Worm (Caenorhabditis elegans) whole organism, L1 larva: ENCODE results near the gene srv-34.
"Not testable (repeated sequence)": the region's sequence is repeated elsewhere in the genome, so short reads cannot be mapped to it uniquely, and the experiment has no call there.

Experiments
- C04F5.9 ChIP-seq: sonication (generic microtip); optimal IDR thresholded peaks from 2 replicates; lab custom pipeline; 2016; ENCODE audit warnings: missing genetic modification characterization, missing compliant biosample characterization
- alr-1 ChIP-seq: fragments of 200-800 bp; sonication (Bioruptor generic); optimal IDR thresholded peaks from 2 replicates; lab custom pipeline; 2018; ENCODE audit warnings: borderline replicate concordance, mild to moderate bottlenecking, missing genetic modification characterization, missing compliant biosample characterization
- aly-2 ChIP-seq: fragments of 150-350 bp; optimal IDR thresholded peaks from 2 replicates; lab custom pipeline; 2014; ENCODE audit warnings: missing biosample characterization, missing genetic modification characterization
- ama-1 ChIP-seq: fragments of 150-350 bp; optimal IDR thresholded peaks from 2 replicates; lab custom pipeline; 2014
- ceh-63 ChIP-seq: fragments of 200-800 bp; sonication (Bioruptor generic); optimal IDR thresholded peaks from 2 replicates; lab custom pipeline; 2018; ENCODE audit warnings: mild to moderate bottlenecking, missing genetic modification characterization, missing compliant biosample characterization
- ceh-8 ChIP-seq: fragments of 200-800 bp; sonication (Bioruptor generic); optimal IDR thresholded peaks from 2 replicates; lab custom pipeline; 2018; ENCODE audit warnings: mild to moderate bottlenecking, missing genetic modification characterization, moderate library complexity, missing compliant biosample characterization
- ceh-90 ChIP-seq: sonication (generic microtip); optimal IDR thresholded peaks from 2 replicates; lab custom pipeline; 2016; ENCODE audit warnings: missing genetic modification characterization, missing compliant biosample characterization
- dpl-1 ChIP-seq, 3 experiments: fragments of 150-350 bp in 2 of 3; sonication (generic microtip) in 1 of 3; optimal IDR thresholded peaks; 2 replicates each; lab custom pipeline; 2014 to 2017; ENCODE audit warnings: missing biosample characterization in 3 of 3, missing genetic modification characterization in 3 of 3, missing genetic modification reagents in 3 of 3
- efl-1 ChIP-seq, 4 experiments: fragments of 150-350 bp; optimal IDR thresholded peaks in 3 of 4; peaks in 1 of 4; 1 replicate in 1 of 4; 2 replicates in 3 of 4; lab custom pipeline; 2014; ENCODE audit warnings: missing biosample characterization in 2 of 4, missing genetic modification characterization in 2 of 4, missing genetic modification reagents in 2 of 4
- egl-13 ChIP-seq: sonication (generic microtip); optimal IDR thresholded peaks from 2 replicates; lab custom pipeline; 2016; ENCODE audit warnings: missing genotype, missing genetic modification reagents, missing genetic modification characterization, missing compliant biosample characterization
- egl-27 ChIP-seq, 2 experiments: fragments of 150-350 bp in 1 of 2; sonication (generic microtip); optimal IDR thresholded peaks; 3 replicates each; lab custom pipeline; 2017 to 2018; ENCODE audit warnings: missing biosample characterization in 2 of 2, missing genetic modification characterization in 2 of 2, missing genetic modification reagents in 2 of 2
- elt-2 ChIP-seq: sonication (generic microtip); optimal IDR thresholded peaks from 2 replicates; lab custom pipeline; 2016; ENCODE audit warnings: missing genetic modification characterization, mild to moderate bottlenecking, inconsistent platforms, missing compliant biosample characterization, missing genetic modification reagents
- fos-1 ChIP-seq: fragments of 150-350 bp; optimal IDR thresholded peaks from 2 replicates; lab custom pipeline; 2014; ENCODE audit warnings: missing biosample characterization, missing genetic modification characterization
- grh-1 ChIP-seq: fragments of 200-800 bp; sonication (Bioruptor generic); IDR thresholded peaks from 2 replicates; pipeline ENCODE4 v1.3.6; 2022; ENCODE audit warnings: missing genetic modification reagents, missing genetic modification characterization, missing compliant biosample characterization
- hlh-17 ChIP-seq: fragments of 200-800 bp; sonication (Bioruptor generic); optimal IDR thresholded peaks from 2 replicates; lab custom pipeline; 2018; ENCODE audit warnings: missing genetic modification characterization, mild to moderate bottlenecking, missing compliant biosample characterization, moderate library complexity, borderline replicate concordance
- hlh-4 ChIP-seq: sonication (generic microtip); optimal IDR thresholded peaks from 2 replicates; lab custom pipeline; 2016; ENCODE audit warnings: mild to moderate bottlenecking, missing genetic modification characterization, missing compliant biosample characterization
- hpl-2 ChIP-seq: fragments of 150-350 bp; optimal IDR thresholded peaks from 2 replicates; lab custom pipeline; 2014; ENCODE audit warnings: missing biosample characterization, missing genetic modification reagents, missing genetic modification characterization
- lin-14 ChIP-seq: fragments of 200-800 bp; sonication (Bioruptor generic); optimal IDR thresholded peaks from 2 replicates; lab custom pipeline; 2018; ENCODE audit warnings: mild to moderate bottlenecking, missing genetic modification characterization, moderate library complexity, missing compliant biosample characterization
- lin-39 ChIP-seq: fragments of 150-350 bp; optimal IDR thresholded peaks from 2 replicates; lab custom pipeline; 2014; ENCODE audit warnings: missing biosample characterization, missing genetic modification reagents, missing genetic modification characterization
- lir-3 ChIP-seq: sonication (generic microtip); optimal IDR thresholded peaks from 2 replicates; lab custom pipeline; 2016; ENCODE audit warnings: mild to moderate bottlenecking, missing genetic modification characterization, moderate library complexity, missing compliant biosample characterization; ENCODE audit not compliant: poor library complexity
- lsy-2 ChIP-seq, 2 experiments: fragments of 150-350 bp; optimal IDR thresholded peaks; 2 replicates each; lab custom pipeline; 2014; ENCODE audit warnings: missing biosample characterization in 2 of 2, missing genetic modification characterization in 2 of 2
- mab-9 ChIP-seq: fragments of 200-800 bp; sonication (Bioruptor generic); IDR thresholded peaks from 2 replicates; pipeline ENCODE4 v1.3.6; 2022; ENCODE audit warnings: missing genetic modification reagents, missing genetic modification characterization, missing compliant biosample characterization
- nhr-11 ChIP-seq: fragments of 150-350 bp; optimal IDR thresholded peaks from 2 replicates; lab custom pipeline; 2014; ENCODE audit warnings: missing biosample characterization, missing genetic modification characterization
- nhr-12 ChIP-seq: sonication (generic microtip); optimal IDR thresholded peaks from 2 replicates; lab custom pipeline; 2017; ENCODE audit warnings: missing biosample characterization, missing genetic modification characterization
- nhr-19 ChIP-seq: fragments of 200-800 bp; sonication (Bioruptor generic); conservative IDR thresholded peaks from 2 replicates; pipeline ENCODE4 v1.3.6; 2022; ENCODE audit warnings: missing genetic modification characterization, missing compliant biosample characterization
- nhr-71 ChIP-seq: sonication (generic microtip); optimal IDR thresholded peaks from 2 replicates; lab custom pipeline; 2016; ENCODE audit warnings: mild to moderate bottlenecking, missing genetic modification characterization, moderate library complexity, missing compliant biosample characterization
- nhr-76 ChIP-seq: sonication (generic microtip); optimal IDR thresholded peaks from 2 replicates; lab custom pipeline; 2017; ENCODE audit warnings: missing biosample characterization, missing genetic modification characterization
- nhr-77 ChIP-seq: fragments of 150-350 bp; optimal IDR thresholded peaks from 2 replicates; lab custom pipeline; 2014; ENCODE audit warnings: missing biosample characterization, missing genetic modification characterization
- nhr-84 ChIP-seq: sonication (generic microtip); optimal IDR thresholded peaks from 2 replicates; lab custom pipeline; 2017; ENCODE audit warnings: missing biosample characterization, missing genetic modification characterization
- nhr-85 ChIP-seq: sonication (generic microtip); peaks from one replicate; lab custom pipeline; 2016; ENCODE audit warnings: missing genetic modification characterization, inconsistent platforms, missing compliant biosample characterization
- nhr-90 ChIP-seq: sonication (generic microtip); optimal IDR thresholded peaks from 2 replicates; lab custom pipeline; 2016; ENCODE audit warnings: mild to moderate bottlenecking, missing genetic modification characterization, missing compliant biosample characterization; ENCODE audit not compliant: poor library complexity
- pax-3 ChIP-seq: fragments of 200-800 bp; sonication (Bioruptor generic); optimal IDR thresholded peaks from 2 replicates; lab custom pipeline; 2018; ENCODE audit warnings: mild to moderate bottlenecking, missing genetic modification characterization, moderate library complexity, missing compliant biosample characterization
- pqm-1 ChIP-seq: sonication (generic microtip); optimal IDR thresholded peaks from 3 replicates; lab custom pipeline; 2017; ENCODE audit warnings: missing biosample characterization, missing genetic modification characterization
- snpc-4 ChIP-seq: fragments of 150-350 bp; optimal IDR thresholded peaks from 2 replicates; lab custom pipeline; 2014; ENCODE audit warnings: missing biosample characterization, missing genetic modification characterization
- swsn-7 ChIP-seq: sonication (generic microtip); optimal IDR thresholded peaks from 2 replicates; lab custom pipeline; 2016; ENCODE audit warnings: missing genetic modification characterization, missing compliant biosample characterization
- tbx-2 ChIP-seq: sonication (generic microtip); optimal IDR thresholded peaks from 2 replicates; lab custom pipeline; 2016; ENCODE audit warnings: missing genetic modification characterization, missing compliant biosample characterization
- tlp-1 ChIP-seq: fragments of 150-350 bp; optimal IDR thresholded peaks from 2 replicates; lab custom pipeline; 2014; ENCODE audit warnings: missing biosample characterization, missing genetic modification characterization
- unc-30 ChIP-seq: sonication (generic microtip); optimal IDR thresholded peaks from 2 replicates; lab custom pipeline; 2017; ENCODE audit warnings: missing biosample characterization, missing genetic modification characterization
- unc-62 ChIP-seq: fragments of 150-350 bp; optimal IDR thresholded peaks from 2 replicates; lab custom pipeline; 2014; ENCODE audit warnings: missing biosample characterization, missing genetic modification reagents, missing genetic modification characterization
- unc-98 ChIP-seq: fragments of 200-800 bp; sonication (Bioruptor generic); IDR thresholded peaks from 2 replicates; pipeline ENCODE4 v1.3.6; 2022; ENCODE audit warnings: missing genetic modification characterization, missing compliant biosample characterization
- vab-15 ChIP-seq: sonication (generic microtip); optimal IDR thresholded peaks from 2 replicates; lab custom pipeline; 2017; ENCODE audit warnings: missing genotype, mild to moderate bottlenecking, missing genetic modification characterization, missing compliant biosample characterization
- zag-1 ChIP-seq: fragments of 150-350 bp; optimal IDR thresholded peaks from 2 replicates; lab custom pipeline; 2014; ENCODE audit warnings: missing biosample characterization, missing genetic modification characterization
- zip-4 ChIP-seq: fragments of 200-800 bp; sonication (Bioruptor generic); optimal IDR thresholded peaks from 2 replicates; lab custom pipeline; 2018; ENCODE audit warnings: mild to moderate bottlenecking, missing genetic modification characterization, moderate library complexity, missing compliant biosample characterization

Gene srv-34

DNA sequence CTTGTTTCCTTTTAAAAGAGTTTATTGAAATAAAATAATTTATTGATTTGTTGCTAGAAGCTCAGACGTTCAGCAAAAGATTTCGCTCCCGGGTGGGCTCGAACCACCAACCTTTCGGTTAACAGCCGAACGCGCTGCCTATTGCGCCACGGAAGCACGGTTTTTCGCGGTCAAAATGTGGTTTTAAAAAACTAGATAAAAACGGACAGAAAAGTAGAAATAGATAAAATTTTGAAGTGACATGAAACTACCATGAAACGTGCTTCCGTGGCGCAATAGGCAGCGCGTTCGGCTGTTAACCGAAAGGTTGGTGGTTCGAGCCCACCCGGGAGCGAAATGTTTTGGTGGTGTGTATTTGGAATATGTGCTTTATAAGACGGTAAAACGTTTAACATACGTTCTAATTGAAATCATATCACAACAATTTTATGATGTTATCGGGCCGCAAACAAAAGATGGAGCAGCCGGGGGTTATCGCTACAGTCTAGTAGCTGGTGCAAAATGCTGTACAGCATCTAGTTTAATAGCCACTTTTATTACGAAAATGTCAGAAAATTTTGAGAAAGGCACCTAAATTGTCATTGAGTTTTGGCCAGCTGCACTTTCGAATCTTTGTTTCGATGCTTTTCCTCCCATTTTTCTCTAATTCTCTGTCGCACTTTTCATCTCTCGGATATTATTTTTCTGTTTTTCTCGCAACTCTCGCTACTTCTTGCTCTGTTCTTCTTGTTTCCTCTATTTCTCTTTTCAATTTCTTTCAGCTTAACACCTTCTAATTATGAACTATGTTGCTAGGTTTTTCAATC is 36.1 kb downstream of the srv-34 start, which contains the start of gene slc-9B.2:
TSS of gene slc-9B.2 (plus strand) at position 756 of the 806 bp plus-strand sequence.
- TF ChIP-seq grh-1 (GFP tag; lab: Robert Waterston, UW) (0 out of 2 replicates have a peak, but pooled peaks have one; percentile 20), nhr-90 (tag; lab: Kevin White, UChicago) (peak; percentile 37), efl-1 (optimal IDR thresholded peaks at IDR 0.05; lab: Kevin White, UChicago) (peak in 1 of 2 experiments; percentile 7), nhr-85 (tag; lab: Kevin White, UChicago) (peak; percentile 4)
- not testable (repeated sequence) for TF ChIP-seq efl-1 (GFP tag; optimal IDR thresholded peaks at IDR 0.05 in 1 of 2; lab: Kevin White, UChicago)

DNA sequence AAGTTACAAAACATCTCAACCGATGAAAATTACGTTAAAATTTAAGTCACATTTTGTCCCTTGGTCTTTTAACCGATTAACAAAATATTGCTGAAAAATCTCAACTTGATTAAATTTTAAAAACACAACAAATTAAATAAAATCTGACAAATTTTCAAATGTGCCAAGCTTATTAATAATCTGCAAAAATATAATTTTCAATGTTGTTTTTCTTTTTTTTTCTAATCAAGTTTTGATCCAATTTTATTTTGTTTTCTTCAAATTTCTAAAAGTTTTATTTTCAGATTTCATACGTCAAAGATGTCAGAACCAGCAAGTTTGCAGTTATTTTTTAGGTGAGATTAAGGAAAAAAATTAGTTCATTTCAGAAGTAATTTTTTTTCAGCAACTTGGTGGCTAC is 38.2 kb downstream of the srv-34 start, which contains the start of gene srw-87:
TSS of gene srw-87 (plus strand) at position 301 of the 400 bp plus-strand sequence.
- no peak for TF ChIP-seq hpl-2 (GFP tag; lab: Kevin White, UChicago)
- no peak for TF ChIP-seq nhr-11 (tag; lab: Kevin White, UChicago)
- no peak for TF ChIP-seq lin-39
- no peak for TF ChIP-seq lir-3
- TF ChIP-seq hlh-4 = no peak
- no peak for TF ChIP-seq fos-1 (tag; lab: Kevin White, UChicago)
- TF ChIP-seq nhr-12 (tag; lab: Kevin White, UChicago) = no peak
- no peak for TF ChIP-seq unc-30 (tag; lab: Kevin White, UChicago)
- TF ChIP-seq nhr-76 (tag; lab: Kevin White, UChicago) = no peak
- TF ChIP-seq ceh-90 (tag; lab: Kevin White, UChicago) = no peak
- TF ChIP-seq tbx-2 (tag; lab: Kevin White, UChicago) = no peak
- no peak for TF ChIP-seq nhr-77 (tag; lab: Kevin White, UChicago)
- no peak for TF ChIP-seq nhr-84 (tag; lab: Kevin White, UChicago)

DNA sequence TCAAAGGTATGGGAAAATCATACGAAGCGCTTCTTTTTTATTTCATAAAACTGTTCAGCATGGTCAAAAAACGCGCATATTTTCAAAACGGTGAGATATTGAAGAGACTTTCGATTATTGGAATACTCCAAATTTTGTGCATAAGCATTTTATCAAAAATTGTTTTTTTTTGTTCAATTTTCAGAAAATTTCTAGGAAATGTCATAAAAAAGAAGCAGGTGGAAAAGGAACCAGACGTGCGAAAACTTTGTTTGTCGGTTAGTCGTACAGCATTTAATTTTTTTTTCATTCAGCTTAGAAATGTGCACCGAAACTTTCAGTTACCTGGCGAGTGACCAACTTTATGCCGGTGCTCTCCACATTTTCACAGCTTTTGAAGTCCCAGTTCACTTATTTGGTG is 41.2 kb downstream of the srv-34 start, which contains the start of gene srh-167:
TSS of gene srh-167 (plus strand) at position 301 of the 400 bp plus-strand sequence.
- TF ChIP-seq nhr-11 (tag; lab: Kevin White, UChicago) (no peak), ceh-8 (no peak), ama-1 (lab: Kevin White, UChicago) (no peak), hlh-17 (GFP tag; lab: Kevin White, UChicago) (no peak), nhr-85 (tag; lab: Kevin White, UChicago) (no peak), alr-1 (no peak), zip-4 (no peak), nhr-71 (tag; lab: Kevin White, UChicago) (no peak), swsn-7 (tag; lab: Kevin White, UChicago) (no peak), aly-2 (tag; lab: Kevin White, UChicago) (no peak), unc-62 (GFP tag; lab: Kevin White, UChicago) (no peak), mab-9 (GFP tag; lab: Robert Waterston, UW) (no peak), fos-1 (tag; lab: Kevin White, UChicago) (no peak), ceh-63 (GFP tag; lab: Kevin White, UChicago) (no peak), nhr-77 (tag; lab: Kevin White, UChicago) (no peak), nhr-76 (tag; lab: Kevin White, UChicago) (no peak), egl-27 (tag; optimal IDR thresholded peaks at IDR 0.05; lab: Kevin White, UChicago) (no peak)

DNA sequence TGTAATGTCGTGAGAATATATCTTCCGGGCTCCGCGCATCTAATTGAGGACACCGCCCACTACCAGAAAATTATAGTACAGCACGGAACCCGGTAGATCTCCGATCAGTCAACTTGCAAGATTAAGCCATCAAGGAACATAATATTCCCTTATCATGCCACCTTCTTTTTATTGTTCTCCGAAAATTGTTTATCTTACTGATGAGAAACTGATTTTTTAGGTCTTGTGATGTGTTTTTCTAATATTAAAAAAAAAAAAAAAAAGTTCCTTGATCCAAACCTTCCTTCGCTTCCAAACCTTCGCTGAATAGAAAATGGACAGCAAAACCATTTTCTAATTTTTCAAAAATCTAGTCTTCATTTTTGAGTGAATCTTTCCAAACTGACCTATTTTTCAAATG is 45.7 kb downstream of the srv-34 start, which contains the start of gene F57G8.7:
TSS of gene F57G8.7 (plus strand) at position 301 of the 400 bp plus-strand sequence.
- TF ChIP-seq nhr-76 (tag; lab: Kevin White, UChicago) (no peak), pqm-1 (tag; lab: Kevin White, UChicago) (no peak), snpc-4 (tag; lab: Kevin White, UChicago) (no peak), lin-14 (no peak), zag-1 (tag; lab: Kevin White, UChicago) (no peak), egl-27 (tag; optimal IDR thresholded peaks at IDR 0.05; lab: Kevin White, UChicago) (no peak), egl-13 (tag; lab: Kevin White, UChicago) (no peak), unc-98 (GFP tag; lab: Robert Waterston, UW) (no peak), unc-30 (tag; lab: Kevin White, UChicago) (no peak), elt-2 (tag; lab: Kevin White, UChicago) (no peak), pax-3 (no peak), nhr-19 (GFP tag; lab: Robert Waterston, UW) (no peak), vab-15 (tag; lab: Kevin White, UChicago) (no peak), C04F5.9 (tag; lab: Kevin White, UChicago) (no peak), lsy-2 (tag; optimal IDR thresholded peaks at IDR 0.05; lab: Kevin White, UChicago) (no peak), ceh-90 (tag; lab: Kevin White, UChicago) (no peak), dpl-1 (GFP tag; optimal IDR thresholded peaks at IDR 0.05; lab: Kevin White, UChicago) (no peak), tlp-1 (tag; lab: Kevin White, UChicago) (no peak)
